Worm (Caenorhabditis elegans): ENCODE results near the gene ndus-8.

Gene ndus-8

DNA sequence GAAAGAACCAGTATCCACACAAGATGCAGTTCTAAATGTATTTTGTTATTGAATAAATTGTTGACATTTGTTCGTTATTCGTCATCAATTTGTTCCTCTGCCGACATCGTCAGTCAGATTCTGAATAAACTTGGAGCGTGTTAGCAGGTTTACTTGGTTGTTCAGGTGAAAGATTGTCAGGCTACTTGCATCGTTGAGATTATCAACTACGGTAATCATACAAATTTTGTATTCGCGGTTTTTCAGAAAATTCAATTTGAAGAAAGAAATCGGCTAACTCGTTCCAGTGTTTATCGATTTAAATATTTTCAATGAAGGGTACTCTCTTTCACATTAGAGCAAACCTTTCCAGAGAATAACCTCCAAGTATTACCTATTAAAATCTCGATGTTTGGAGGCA is 24.3 kb downstream of the ndus-8 start, which contains the start of gene R151.2:
Gene R151.2 (plus strand): TSS at position 247 of the 400 bp plus-strand sequence.
- TF ChIP-seq dao-5 (tag; optimal IDR thresholded peaks at IDR 0.05) (no peak), W03F9.2 (tag; optimal IDR thresholded peaks at IDR 0.05) (no peak), him-1 (tag; optimal IDR thresholded peaks at IDR 0.05) (no peak)

DNA sequence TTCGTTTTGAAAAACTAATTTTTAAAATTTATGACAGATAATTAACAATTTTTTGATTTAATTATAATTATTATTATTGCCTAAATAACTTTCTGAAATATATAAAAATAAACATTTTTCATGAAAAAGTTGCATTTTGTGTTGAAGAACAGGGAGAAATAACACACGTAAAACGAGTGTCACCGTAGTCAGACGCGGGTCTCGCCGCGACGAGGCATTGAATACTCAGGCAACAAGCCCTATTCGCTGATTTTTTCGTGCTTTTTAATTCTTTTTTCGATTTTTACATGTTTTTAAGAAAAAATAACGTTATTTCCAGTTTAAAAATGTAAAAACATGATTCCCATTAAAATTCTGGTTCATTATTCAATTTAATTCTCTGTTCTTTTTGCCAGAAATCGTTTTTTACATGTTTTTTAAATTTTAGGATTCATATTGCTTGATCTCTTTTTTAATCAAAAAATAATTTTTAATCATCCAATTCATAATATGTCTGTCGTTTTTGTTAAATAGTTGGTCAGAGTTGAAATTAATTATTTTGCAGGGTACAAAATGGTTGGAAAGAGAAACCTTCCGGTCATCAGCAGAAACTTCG is 26.0 kb downstream of the ndus-8 start, which contains the start of gene rpl-6:
Gene rpl-6 (plus strand): TSS at position 545 of the 595 bp plus-strand sequence.
- TF ChIP-seq dao-5 (tag; optimal IDR thresholded peaks at IDR 0.05) (no peak), him-1 (tag; optimal IDR thresholded peaks at IDR 0.05) (no peak), W03F9.2 (tag; optimal IDR thresholded peaks at IDR 0.05) (peak; percentile 93)

DNA sequence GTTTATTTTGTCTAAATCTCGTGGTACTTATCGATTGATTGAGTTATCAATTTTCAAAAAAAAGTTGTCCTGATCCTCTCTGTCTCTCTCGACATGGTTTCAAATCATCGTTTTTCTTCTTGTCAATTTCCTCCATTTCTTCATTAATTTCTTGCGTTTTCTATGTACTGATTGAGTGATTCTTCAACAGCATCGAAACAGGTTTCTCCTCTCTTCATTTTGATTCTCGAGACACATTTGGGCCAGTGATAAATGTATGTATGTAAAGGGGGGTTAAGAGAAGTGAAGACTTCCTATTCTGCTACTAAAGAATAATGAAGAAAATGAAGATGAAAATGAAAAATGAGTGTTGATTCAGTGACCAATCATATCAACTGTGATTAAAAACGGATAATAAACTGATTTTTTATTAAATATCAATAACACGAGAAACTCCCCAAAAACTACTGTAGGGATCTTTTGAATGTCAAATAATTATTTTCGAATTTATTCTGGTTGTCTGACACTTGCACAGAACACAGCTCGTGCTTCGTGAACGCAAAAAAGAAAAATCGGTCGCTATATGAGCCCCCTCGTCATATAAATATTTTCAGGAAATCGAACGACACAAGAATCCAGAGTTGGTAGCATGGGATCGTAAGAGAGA is 30.7 kb downstream of the ndus-8 start:
- TF ChIP-seq him-1 (tag; optimal IDR thresholded peaks at IDR 0.05) (no peak), W03F9.2 (tag; optimal IDR thresholded peaks at IDR 0.05) (no peak), dao-5 (tag; optimal IDR thresholded peaks at IDR 0.05) (no peak)

DNA sequence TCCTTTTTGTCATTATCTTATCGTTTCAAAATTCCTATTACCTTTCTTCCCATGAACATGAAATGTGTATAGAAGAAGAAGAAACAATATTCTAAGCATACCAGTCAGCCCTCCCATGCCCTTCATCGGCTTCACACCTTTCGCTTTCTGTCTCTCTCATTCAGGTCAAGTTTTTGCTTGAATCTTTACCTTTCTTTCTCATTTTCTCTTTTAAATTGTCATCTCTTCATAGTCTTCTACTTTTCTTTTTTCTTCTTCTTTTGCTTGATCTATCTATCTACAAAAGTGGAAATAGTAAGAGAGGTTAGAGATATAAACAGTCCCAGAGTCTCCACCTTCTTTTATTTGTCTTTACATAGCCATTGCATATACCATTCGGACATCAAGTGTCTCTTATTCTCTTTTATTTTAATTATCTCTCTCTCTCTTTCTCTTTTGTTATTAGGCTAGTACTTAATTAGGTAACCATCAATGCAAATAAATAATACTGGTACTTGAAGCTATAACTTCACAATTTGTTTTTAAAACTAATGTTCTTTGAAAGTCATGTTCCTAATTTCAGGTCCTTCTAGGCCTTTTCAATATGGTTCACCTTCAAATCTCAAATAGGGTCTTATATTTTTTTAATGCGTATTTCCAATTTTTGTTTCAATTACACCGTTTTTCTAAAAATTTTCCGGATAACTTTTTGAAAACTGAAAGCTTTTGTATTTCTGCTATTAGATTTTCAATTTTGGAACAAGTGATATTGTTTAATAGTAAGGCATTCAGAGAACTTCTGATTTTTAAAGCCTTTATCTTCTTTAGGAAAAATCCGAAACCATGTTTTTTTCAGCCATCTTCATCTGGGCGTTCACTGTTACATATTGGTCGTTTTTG is 32.4 kb downstream of the ndus-8 start, which contains the start of gene dpy-31:
Gene dpy-31 (plus strand): TSS at position 829 of the 879 bp plus-strand sequence.
- TF ChIP-seq dao-5 (tag; optimal IDR thresholded peaks at IDR 0.05) (no peak), W03F9.2 (tag; optimal IDR thresholded peaks at IDR 0.05) (no peak), him-1 (tag; optimal IDR thresholded peaks at IDR 0.05) (no peak)

DNA sequence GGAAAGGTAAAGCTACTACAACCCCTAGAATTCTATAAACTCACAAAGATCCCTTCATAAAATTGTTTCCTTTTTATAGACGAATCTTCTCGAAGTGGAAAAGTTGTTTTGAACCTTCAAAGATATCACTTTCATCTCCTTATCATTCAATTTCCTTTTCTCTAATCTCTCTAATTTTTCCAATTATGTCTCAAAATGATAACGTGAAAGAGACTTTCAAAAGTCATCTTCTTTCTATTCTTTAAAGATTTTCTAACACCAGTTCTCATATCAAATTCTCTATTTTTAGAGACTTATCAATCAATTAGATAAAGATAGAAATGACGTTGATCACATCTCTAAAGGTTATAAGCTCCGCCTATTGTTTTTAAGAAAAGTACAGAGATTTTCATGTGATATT is 34.5 kb downstream of the ndus-8 start:
- no peak for TF ChIP-seq him-1 (tag; optimal IDR thresholded peaks at IDR 0.05)
- no peak for TF ChIP-seq W03F9.2 (tag; optimal IDR thresholded peaks at IDR 0.05)
- no peak for TF ChIP-seq dao-5 (tag; optimal IDR thresholded peaks at IDR 0.05)

DNA sequence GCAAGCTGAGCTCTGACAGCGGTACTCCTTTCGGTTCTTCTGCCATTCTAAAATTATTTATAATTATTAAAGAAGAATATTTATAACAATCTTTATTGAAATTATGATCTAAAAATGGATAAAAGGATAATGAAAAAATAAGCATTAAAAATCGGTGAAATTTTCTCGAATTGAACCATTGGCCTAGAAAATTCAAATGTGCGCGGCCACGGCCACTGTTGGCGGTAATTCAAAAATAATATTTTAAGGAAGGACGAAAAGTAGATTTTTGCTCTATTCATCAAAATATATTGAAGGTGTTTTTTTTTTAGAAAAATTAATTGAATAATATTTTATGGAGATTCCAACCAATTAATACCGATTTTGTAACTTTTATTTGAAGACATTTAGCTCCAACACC is 35.2 kb downstream of the ndus-8 start, which contains the start of gene pfd-5:
Gene pfd-5 (minus strand): TSS at position 47 of the 400 bp plus-strand sequence.
- no peak for TF ChIP-seq him-1 (tag; optimal IDR thresholded peaks at IDR 0.05)
- no peak for TF ChIP-seq dao-5 (tag; optimal IDR thresholded peaks at IDR 0.05)
- TF ChIP-seq W03F9.2 (tag; optimal IDR thresholded peaks at IDR 0.05), result peak; percentile 56

DNA sequence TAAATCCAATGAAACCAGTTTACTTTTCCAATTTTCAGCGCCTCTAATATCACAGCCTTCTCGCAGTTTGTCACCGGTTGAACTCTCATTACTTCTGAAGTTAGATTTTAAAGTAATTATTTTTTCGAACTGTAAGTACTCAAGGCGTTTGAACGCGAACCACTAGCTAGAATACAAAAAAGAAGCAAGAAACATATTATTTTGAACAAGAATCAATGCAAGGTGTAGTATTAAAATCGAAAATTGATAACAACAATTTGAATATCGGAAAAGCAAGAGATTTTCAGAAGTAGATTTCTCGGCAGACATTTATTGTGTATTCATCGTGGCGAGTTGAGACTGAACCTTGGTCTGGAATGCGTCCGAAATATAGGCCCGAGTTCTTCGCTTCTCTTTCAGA is 36.0 kb downstream of the ndus-8 start, which contains the start of gene exos-9:
Gene exos-9 (minus strand): TSS at position 101 of the 400 bp plus-strand sequence.
- TF ChIP-seq him-1 (tag; optimal IDR thresholded peaks at IDR 0.05), result no peak
- no peak for TF ChIP-seq W03F9.2 (tag; optimal IDR thresholded peaks at IDR 0.05)
- TF ChIP-seq dao-5 (tag; optimal IDR thresholded peaks at IDR 0.05), result no peak

DNA sequence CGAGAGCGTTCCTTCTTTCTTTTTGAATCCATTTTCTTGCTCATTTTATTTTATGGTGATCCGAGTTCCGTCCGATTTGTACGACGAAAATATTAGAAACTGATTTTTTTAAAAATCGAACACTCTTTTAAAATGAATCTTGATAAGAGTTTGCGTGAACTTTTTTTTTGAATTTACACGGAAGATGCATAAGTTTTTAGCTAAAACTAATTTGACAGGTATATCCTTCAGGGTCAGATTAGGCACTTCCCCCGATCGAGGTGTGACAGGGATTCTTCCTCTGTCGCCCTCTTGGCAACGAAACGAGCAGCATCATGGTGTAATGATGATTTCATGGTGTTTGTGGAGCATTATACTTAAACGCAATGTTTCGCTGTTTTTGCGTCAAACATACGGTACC is 38.7 kb downstream of the ndus-8 start, which contains the start of gene F37C12.18:
Gene F37C12.18 (minus strand): TSS at position 101 of the 400 bp plus-strand sequence.
- no peak for TF ChIP-seq W03F9.2 (tag; optimal IDR thresholded peaks at IDR 0.05)
- TF ChIP-seq dao-5 (tag; optimal IDR thresholded peaks at IDR 0.05), result no peak
- TF ChIP-seq him-1 (tag; optimal IDR thresholded peaks at IDR 0.05), result no peak

DNA sequence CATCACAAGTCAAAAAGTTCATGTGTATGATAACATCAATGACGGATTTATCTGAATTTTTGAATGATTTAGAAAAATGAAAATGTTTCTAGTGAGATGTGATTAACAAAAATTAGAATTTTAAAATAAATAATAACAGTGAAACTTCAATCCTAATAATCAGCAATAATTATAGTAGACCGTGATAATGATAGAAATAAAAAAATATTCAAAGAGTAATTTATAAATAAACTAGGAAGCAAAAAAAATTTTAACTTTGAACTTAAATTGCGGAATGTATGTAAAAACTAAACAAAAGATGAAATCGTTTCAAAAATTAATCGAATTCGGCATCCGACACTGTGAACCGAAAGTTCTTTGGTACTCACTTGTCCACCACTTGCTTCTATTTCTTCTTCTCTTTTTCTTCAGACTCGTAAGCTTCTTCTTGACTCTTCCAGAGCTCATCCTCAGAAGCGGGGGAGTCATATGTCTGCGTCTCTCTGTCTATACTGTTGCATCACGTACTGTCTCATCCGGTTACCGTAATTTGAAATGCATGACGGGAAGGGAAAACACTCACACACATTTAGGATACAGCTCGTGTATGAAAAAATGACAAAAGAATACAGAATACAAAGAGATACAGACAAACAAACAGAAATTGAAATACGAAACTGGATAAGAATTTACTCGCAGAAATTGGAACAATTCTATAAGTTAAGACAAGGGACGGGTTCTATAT is 40.9 kb downstream of the ndus-8 start, which contains the start of gene mec-14:
Gene mec-14 (minus strand): TSS at position 51 of the 724 bp plus-strand sequence.
- TF ChIP-seq dao-5 (tag; optimal IDR thresholded peaks at IDR 0.05) (no peak), W03F9.2 (tag; optimal IDR thresholded peaks at IDR 0.05) (no peak), him-1 (tag; optimal IDR thresholded peaks at IDR 0.05) (no peak)

DNA sequence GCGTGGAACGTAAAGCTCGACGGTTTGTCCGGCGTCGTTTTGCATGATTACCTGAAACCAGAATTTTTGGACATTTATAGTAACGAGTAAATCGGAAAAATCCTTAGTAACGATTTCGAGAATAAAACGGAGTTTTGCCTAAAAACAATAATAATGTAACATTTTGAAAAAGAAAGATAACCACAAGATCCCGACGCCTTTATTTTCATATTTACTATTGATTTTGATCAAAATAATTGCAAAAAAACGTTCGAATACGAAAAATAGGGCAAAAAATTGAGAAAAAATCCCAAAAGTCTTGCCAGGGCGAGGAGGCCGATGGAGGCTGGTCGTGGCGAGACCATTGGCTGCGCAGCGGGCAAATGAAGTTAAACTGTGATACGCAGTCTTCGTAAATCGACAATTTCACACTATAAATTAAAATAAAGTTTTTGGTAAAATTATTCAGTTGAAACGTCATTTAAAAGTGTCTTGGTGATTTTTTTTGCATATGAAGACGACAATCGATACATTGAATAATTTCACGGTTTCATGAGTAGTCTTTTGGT is 44.3 kb downstream of the ndus-8 start, which contains the start of gene rps-21:
Gene rps-21 (minus strand): TSS at position 51 of the 548 bp plus-strand sequence.
- no peak for TF ChIP-seq him-1 (tag; optimal IDR thresholded peaks at IDR 0.05)
- TF ChIP-seq W03F9.2 (tag; optimal IDR thresholded peaks at IDR 0.05), result peak; percentile 67

DNA sequence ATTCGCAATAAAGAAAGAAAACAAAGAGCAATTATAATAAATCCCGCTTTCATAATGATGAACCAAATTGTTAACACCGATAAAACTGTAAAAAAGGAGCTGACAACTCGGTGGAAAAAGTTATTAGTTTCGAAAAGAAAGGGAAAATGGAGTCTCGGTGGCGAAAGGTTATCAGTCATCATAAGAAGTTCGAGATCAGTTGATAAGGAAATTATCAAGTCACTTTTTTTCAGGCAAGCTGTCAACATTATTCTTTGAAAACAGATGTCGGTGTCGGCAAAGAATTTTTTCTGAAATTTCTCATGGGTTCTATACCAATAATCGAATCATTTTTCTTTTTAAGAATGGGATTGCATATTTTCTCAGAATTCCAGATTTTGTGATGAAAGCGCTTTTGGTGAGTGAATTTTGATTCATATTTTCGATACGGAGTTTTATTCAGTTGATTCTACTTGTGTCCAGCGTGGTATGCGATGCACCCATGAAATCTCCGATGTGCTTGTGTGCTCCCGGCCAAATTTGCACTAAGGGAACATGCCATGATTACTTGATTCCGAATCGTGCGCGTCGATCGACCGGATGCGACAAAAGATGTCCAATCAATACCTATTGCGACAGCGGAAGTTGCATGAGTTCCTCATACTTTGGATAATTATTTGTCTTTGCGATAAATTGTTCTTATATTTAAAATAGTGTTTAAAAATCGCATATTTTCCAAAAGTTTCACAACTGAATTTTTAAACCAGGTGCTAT is 45.5 kb downstream of the ndus-8 start, which contains the start of the genes F37C12.21 and F37C12.10:
Gene F37C12.21 (plus strand): TSS at position 58 of the 753 bp plus-strand sequence.
Gene F37C12.10 (minus strand): TSS at position 85 of the 753 bp plus-strand sequence.
- TF ChIP-seq W03F9.2 (tag; optimal IDR thresholded peaks at IDR 0.05) (no peak), dao-5 (tag; optimal IDR thresholded peaks at IDR 0.05) (no peak), him-1 (tag; optimal IDR thresholded peaks at IDR 0.05) (no peak)

DNA sequence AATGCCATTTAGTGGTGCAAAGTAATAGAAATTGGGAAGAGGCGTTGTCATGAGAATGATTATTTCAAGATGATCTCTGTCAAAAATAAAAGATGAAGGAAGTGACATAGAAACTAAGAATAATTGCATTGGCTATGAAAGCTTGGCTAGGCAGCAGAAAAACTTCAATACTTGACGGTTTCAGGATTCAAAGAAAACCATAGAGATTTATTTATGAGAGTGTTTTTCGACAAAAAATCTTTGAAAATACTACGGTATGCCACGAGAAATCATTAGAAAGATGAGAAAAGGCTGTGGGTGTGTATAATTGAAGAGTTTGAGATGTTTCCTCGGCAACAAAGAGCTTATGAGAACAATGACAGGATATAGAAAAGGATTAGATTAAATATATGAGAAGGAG is 48.5 kb downstream of the ndus-8 start, which contains the start of gene F37C12.14:
Gene F37C12.14 (minus strand): TSS at position 101 of the 400 bp plus-strand sequence.
- no peak for TF ChIP-seq dao-5 (tag; optimal IDR thresholded peaks at IDR 0.05)
- TF ChIP-seq him-1 (tag; optimal IDR thresholded peaks at IDR 0.05), result no peak
- TF ChIP-seq W03F9.2 (tag; optimal IDR thresholded peaks at IDR 0.05), result no peak

Measured in whole organism, L4/young adult.